Worm (Caenorhabditis elegans): ENCODE measurements around the gene ZC395.5.

The ZC395.5 gene

ce11 chrIII:5294867-5295266, 27.2 kb downstream of the ZC395.5 start (continued):
- TF ChIP-seq ceh-2 (tag; optimal IDR thresholded peaks at IDR 0.05): peak; percentile 80
- TF ChIP-seq nfya-1 (tag; optimal IDR thresholded peaks at IDR 0.05): peak; percentile 68
- peak; percentile 70 for TF ChIP-seq K09A11.1 (tag; optimal IDR thresholded peaks at IDR 0.05; ENCODE audit: insufficient read depth)
- TF ChIP-seq gmeb-2 (tag; optimal IDR thresholded peaks at IDR 0.05): peak; percentile 91
- TF ChIP-seq pha-2 (tag; optimal IDR thresholded peaks at IDR 0.05): peak; percentile 92
- TF ChIP-seq ztf-16 (tag; optimal IDR thresholded peaks at IDR 0.05): peak; percentile 81
- TF ChIP-seq ets-4 (tag; optimal IDR thresholded peaks at IDR 0.05): peak; percentile 88
- no peak for TF ChIP-seq pha-4 (tag; optimal IDR thresholded peaks at IDR 0.05)
- TF ChIP-seq dve-1 (tag; optimal IDR thresholded peaks at IDR 0.05): peak; percentile 73
- TF ChIP-seq ceh-19 (GFP tag; optimal IDR thresholded peaks at IDR 0.05): peak; percentile 87
- peak; percentile 80 for TF ChIP-seq Y22D7AL.16 (tag; optimal IDR thresholded peaks at IDR 0.05)
- no peak for TF ChIP-seq elt-4 (tag; optimal IDR thresholded peaks at IDR 0.05)
- peak; percentile 86 for TF ChIP-seq sox-4 (tag; optimal IDR thresholded peaks at IDR 0.05)
- peak; percentile 89 for TF ChIP-seq fkh-6 (tag; optimal IDR thresholded peaks at IDR 0.05)
- peak; percentile 13 for TF ChIP-seq tbx-7 (tag; optimal IDR thresholded peaks at IDR 0.05)
- peak; percentile 81 for TF ChIP-seq sdc-2 (tag; optimal IDR thresholded peaks at IDR 0.05)
- TF ChIP-seq hlh-15 (tag; optimal IDR thresholded peaks at IDR 0.05): peak; percentile 63
- TF ChIP-seq eyg-1 (tag; optimal IDR thresholded peaks at IDR 0.05): peak; percentile 63
- peak; percentile 60 for TF ChIP-seq ceh-30 (tag; optimal IDR thresholded peaks at IDR 0.05)
- TF ChIP-seq madf-2 (tag; optimal IDR thresholded peaks at IDR 0.05): peak; percentile 77
- peak; percentile 85 for TF ChIP-seq nhr-232 (tag; optimal IDR thresholded peaks at IDR 0.05)
- TF ChIP-seq pat-9 (tag; optimal IDR thresholded peaks at IDR 0.05): peak; percentile 88
- peak; percentile 33 for TF ChIP-seq zip-5 (tag; optimal IDR thresholded peaks at IDR 0.05)
- TF ChIP-seq nhr-11 (tag; optimal IDR thresholded peaks at IDR 0.05): no peak
- TF ChIP-seq unc-55 (GFP tag; optimal IDR thresholded peaks at IDR 0.05): no peak

- TF ChIP-seq ceh-30 (tag; optimal IDR thresholded peaks at IDR 0.05): no peak
- TF ChIP-seq ref-2 (tag; optimal IDR thresholded peaks at IDR 0.05): no peak
- no peak for TF ChIP-seq ceh-14 (tag; optimal IDR thresholded peaks at IDR 0.05)
- no peak for TF ChIP-seq ceh-18 (tag; optimal IDR thresholded peaks at IDR 0.05)
- no peak for TF ChIP-seq mec-3 (tag; optimal IDR thresholded peaks at IDR 0.05; ENCODE audit: borderline replicate concordance)
- no peak for TF ChIP-seq ceh-19 (GFP tag; optimal IDR thresholded peaks at IDR 0.05)
- TF ChIP-seq fkh-10 (GFP tag; optimal IDR thresholded peaks at IDR 0.05): no peak
- no peak for TF ChIP-seq madf-2 (tag; optimal IDR thresholded peaks at IDR 0.05)
- TF ChIP-seq ceh-6 (GFP tag; optimal IDR thresholded peaks at IDR 0.05): no peak
- TF ChIP-seq ets-4 (tag; optimal IDR thresholded peaks at IDR 0.05): no peak
- no peak for TF ChIP-seq hlh-30 (tag; optimal IDR thresholded peaks at IDR 0.05; ENCODE audit: insufficient read depth)
- TF ChIP-seq pqm-1 (tag; optimal IDR thresholded peaks at IDR 0.05): no peak
- no peak for TF ChIP-seq ama-1 (optimal IDR thresholded peaks at IDR 0.05)
- no peak for TF ChIP-seq ceh-22 (tag; optimal IDR thresholded peaks at IDR 0.05)
- no peak for TF ChIP-seq eyg-1 (tag; optimal IDR thresholded peaks at IDR 0.05)
- no peak for TF ChIP-seq pha-4 (tag; optimal IDR thresholded peaks at IDR 0.05)
- TF ChIP-seq tbx-2 (tag; optimal IDR thresholded peaks at IDR 0.05): no peak
- TF ChIP-seq C08G9.2 (tag; optimal IDR thresholded peaks at IDR 0.05): no peak
- TF ChIP-seq hlh-13 (GFP tag; optimal IDR thresholded peaks at IDR 0.05): no peak
Observed at ce11 chrIII:5301786-5302268, 34.2 kb downstream of the ZC395.5 start, which contains the start of the genes T15B12.2 and F52C9.5. Gene T15B12.2, minus strand, starts transcription at chrIII:5301886. Gene F52C9.5, plus strand, starts transcription at chrIII:5302218.

- TF ChIP-seq ztf-16 (tag; optimal IDR thresholded peaks at IDR 0.05): no peak
- no peak for TF ChIP-seq nhr-11 (tag; optimal IDR thresholded peaks at IDR 0.05)
- no peak for TF ChIP-seq Y22D7AL.16 (tag; optimal IDR thresholded peaks at IDR 0.05)
- TF ChIP-seq ceh-2 (tag; optimal IDR thresholded peaks at IDR 0.05): no peak
- TF ChIP-seq ceh-19 (GFP tag; optimal IDR thresholded peaks at IDR 0.05): no peak
- no peak for TF ChIP-seq sdc-2 (tag; optimal IDR thresholded peaks at IDR 0.05)
- TF ChIP-seq sox-4 (tag; optimal IDR thresholded peaks at IDR 0.05): no peak
- TF ChIP-seq pag-3 (tag; optimal IDR thresholded peaks at IDR 0.05; ENCODE audit: borderline replicate concordance): no peak
- TF ChIP-seq ceh-14 (tag; optimal IDR thresholded peaks at IDR 0.05): no peak
- TF ChIP-seq tbx-7 (tag; optimal IDR thresholded peaks at IDR 0.05): no peak
- no peak for TF ChIP-seq zip-5 (tag; optimal IDR thresholded peaks at IDR 0.05)
- no peak for TF ChIP-seq fkh-10 (GFP tag; optimal IDR thresholded peaks at IDR 0.05)
- TF ChIP-seq che-1 (tag; optimal IDR thresholded peaks at IDR 0.05): no peak
- no peak for TF ChIP-seq hlh-30 (tag; optimal IDR thresholded peaks at IDR 0.05; ENCODE audit: insufficient read depth)
- TF ChIP-seq ama-1 (optimal IDR thresholded peaks at IDR 0.05): no peak
- no peak for TF ChIP-seq ceh-9 (tag; optimal IDR thresholded peaks at IDR 0.05)
- TF ChIP-seq nhr-232 (tag; optimal IDR thresholded peaks at IDR 0.05): no peak
- no peak for TF ChIP-seq ceh-34 (tag; optimal IDR thresholded peaks at IDR 0.05)
- no peak for TF ChIP-seq pax-1 (tag; optimal IDR thresholded peaks at IDR 0.05)
- no peak for TF ChIP-seq T23F11.4 (GFP tag; optimal IDR thresholded peaks at IDR 0.05)
Observed at ce11 chrIII:5304044-5304443, 36.4 kb downstream of the ZC395.5 start.
